Worm (Caenorhabditis elegans): ENCODE measurements around the gene trr-1.

DNA sequence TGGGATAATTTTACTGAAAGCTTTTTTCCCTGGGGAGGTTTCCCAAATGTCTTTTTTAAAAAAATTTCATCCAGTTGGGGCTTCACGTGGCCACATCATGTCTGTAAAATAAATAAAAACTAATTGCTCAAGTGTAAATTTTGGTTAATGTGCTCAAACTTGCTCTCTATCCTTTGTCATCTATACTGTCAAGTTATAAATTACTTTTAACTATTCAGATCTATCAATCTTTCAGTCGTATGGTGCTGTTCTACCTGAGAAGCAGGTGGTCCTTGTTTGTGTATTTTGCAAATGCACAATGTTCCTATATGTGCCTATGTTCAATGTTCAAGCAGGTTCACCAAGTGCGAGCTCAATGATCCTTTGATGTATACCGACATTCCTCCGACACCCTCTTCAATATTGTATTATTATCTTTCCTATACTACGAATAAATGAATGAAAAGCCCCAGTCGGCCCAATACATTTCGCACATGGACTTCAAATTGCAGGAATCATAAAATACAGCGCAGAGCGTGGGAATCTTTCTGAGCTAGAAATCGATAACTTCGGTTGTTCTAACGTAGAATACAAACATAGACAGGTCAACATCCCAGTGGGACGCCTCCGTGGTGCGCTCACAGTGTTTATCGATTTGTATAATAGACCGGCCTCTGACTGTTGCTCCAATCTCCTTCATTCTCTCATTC is 5.6 kb upstream of the trr-1 start, which contains the start of the genes sfxn-1.4 and C47D12.4:
- no peak for TF ChIP-seq tra-4 (tag; optimal IDR thresholded peaks at IDR 0.05)
- no peak for TF ChIP-seq ama-1 (optimal IDR thresholded peaks at IDR 0.05)
- no peak for TF ChIP-seq tbx-11 (GFP tag; IDR thresholded peaks at IDR 0.05)
- TF ChIP-seq sea-1 (GFP tag; conservative IDR thresholded peaks at IDR 0.05), result no peak
- TF ChIP-seq hmg-4 (GFP tag; optimal IDR thresholded peaks at IDR 0.05), result no peak
- TF ChIP-seq hnd-1 (tag; optimal IDR thresholded peaks at IDR 0.05), result no peak
- no peak for TF ChIP-seq ets-7 (tag; optimal IDR thresholded peaks at IDR 0.05)
- no peak for TF ChIP-seq B0310.2 (tag; optimal IDR thresholded peaks at IDR 0.05)

Measured in whole organism, early embryonic.